Worm (Caenorhabditis elegans): ENCODE data around the gene eef-1B.2.

DNA sequence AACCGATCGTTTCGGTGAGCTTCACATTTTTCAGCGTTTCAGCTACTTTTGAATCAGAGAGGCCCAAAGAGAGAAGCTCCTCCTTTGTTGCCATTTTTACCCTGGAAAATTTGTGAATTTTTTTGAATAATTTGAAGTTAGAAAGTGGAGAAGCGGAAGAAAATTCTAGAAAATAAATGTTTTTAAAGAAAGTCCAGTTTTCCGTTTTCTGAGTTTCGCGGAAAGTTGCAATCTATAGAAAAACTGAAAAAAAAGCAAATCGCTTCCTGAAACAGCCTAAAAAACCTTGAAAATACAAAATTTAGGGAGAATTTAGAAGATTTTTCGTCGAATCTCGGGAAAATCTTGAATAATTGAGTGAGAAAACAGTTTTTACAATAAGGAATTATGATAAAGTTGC is 24.0 kb upstream of the eef-1B.2 start, which contains the start of gene qars-1:
- TF ChIP-seq unc-30 (tag; optimal IDR thresholded peaks at IDR 0.05) (no peak), lin-13 (GFP tag; optimal IDR thresholded peaks at IDR 0.05) (no peak), elt-3 (tag; optimal IDR thresholded peaks at IDR 0.05) (no peak), pqm-1 (tag; optimal IDR thresholded peaks at IDR 0.05) (no peak)

Measured in whole organism, L1 larva.